Worm (Caenorhabditis elegans): ENCODE measurements around the gene ptpn-22.

DNA sequence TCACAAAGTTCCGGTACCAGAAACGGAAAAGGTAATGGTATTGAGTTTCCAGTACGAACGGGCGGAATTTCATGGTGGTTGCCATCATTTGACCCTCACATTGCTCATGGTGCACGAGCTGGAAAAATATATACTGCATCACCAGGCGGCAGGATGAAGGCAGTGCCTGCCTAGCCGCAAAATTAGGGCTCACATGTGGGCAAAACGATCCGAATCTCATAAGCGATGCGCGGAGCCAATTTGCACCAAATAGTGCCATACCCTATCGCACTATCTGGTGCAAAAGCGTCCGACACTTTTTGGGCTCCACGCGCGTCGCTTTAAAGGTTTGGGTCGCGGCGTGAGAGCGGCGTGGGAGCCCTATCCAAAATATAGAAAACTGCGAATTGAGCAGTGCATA lies 60.8 kb downstream of the ptpn-22 start:
- TF ChIP-seq ceh-16 (tag; optimal IDR thresholded peaks at IDR 0.05) = no peak
- TF ChIP-seq nhr-77 (tag; optimal IDR thresholded peaks at IDR 0.05) = no peak
- no peak for TF ChIP-seq pha-4 (tag; optimal IDR thresholded peaks at IDR 0.05)
- no peak for TF ChIP-seq lin-15B (tag; optimal IDR thresholded peaks at IDR 0.05)
- TF ChIP-seq egl-5 (tag; optimal IDR thresholded peaks at IDR 0.05) = no peak
